Worm (Caenorhabditis elegans) whole organism, L1 larva: ENCODE measurements around the gene C34B4.2.
A peak's percentile ranks its signal among the peaks of the same experiment; 100 is the strongest.

ENCODE experiments used
- C34B4.2 ChIP-seq: sonication (generic microtip); optimal IDR thresholded peaks from 2 replicates; lab custom pipeline; 2017; ENCODE audit warnings: mild to moderate bottlenecking, missing genetic modification characterization, missing compliant biosample characterization
- aha-1 ChIP-seq: fragments of 150-350 bp; optimal IDR thresholded peaks from 2 replicates; lab custom pipeline; 2014; ENCODE audit warnings: missing biosample characterization, missing genetic modification characterization
- alr-1 ChIP-seq: fragments of 200-800 bp; sonication (Bioruptor generic); optimal IDR thresholded peaks from 2 replicates; lab custom pipeline; 2018; ENCODE audit warnings: borderline replicate concordance, mild to moderate bottlenecking, missing genetic modification characterization, missing compliant biosample characterization
- ceh-63 ChIP-seq: fragments of 200-800 bp; sonication (Bioruptor generic); optimal IDR thresholded peaks from 2 replicates; lab custom pipeline; 2018; ENCODE audit warnings: mild to moderate bottlenecking, missing genetic modification characterization, missing compliant biosample characterization
- ceh-8 ChIP-seq: fragments of 200-800 bp; sonication (Bioruptor generic); optimal IDR thresholded peaks from 2 replicates; lab custom pipeline; 2018; ENCODE audit warnings: mild to moderate bottlenecking, missing genetic modification characterization, moderate library complexity, missing compliant biosample characterization
- ceh-82 ChIP-seq, 3 experiments: fragments of 150-350 bp in 1 of 3; sonication (generic microtip) in 2 of 3; optimal IDR thresholded peaks; 2 replicates each; lab custom pipeline; 2014 to 2017; ENCODE audit warnings: missing biosample characterization in 3 of 3, missing genetic modification characterization in 3 of 3
- ceh-88 ChIP-seq: fragments of 200-800 bp; sonication (Bioruptor generic); IDR thresholded peaks from 2 replicates; pipeline ENCODE4 v1.3.6; 2022; ENCODE audit warnings: missing genetic modification characterization, missing compliant biosample characterization
- efl-1 ChIP-seq, 4 experiments: fragments of 150-350 bp; optimal IDR thresholded peaks in 3 of 4; peaks in 1 of 4; 1 replicate in 1 of 4; 2 replicates in 3 of 4; lab custom pipeline; 2014; ENCODE audit warnings: missing biosample characterization in 2 of 4, missing genetic modification characterization in 2 of 4, missing genetic modification reagents in 2 of 4
- efl-3 ChIP-seq: fragments of 200-800 bp; sonication (Bioruptor generic); optimal IDR thresholded peaks from 2 replicates; lab custom pipeline; 2018; ENCODE audit warnings: mild to moderate bottlenecking, missing genetic modification characterization, missing compliant biosample characterization
- egl-13 ChIP-seq: sonication (generic microtip); optimal IDR thresholded peaks from 2 replicates; lab custom pipeline; 2016; ENCODE audit warnings: missing genotype, missing genetic modification reagents, missing genetic modification characterization, missing compliant biosample characterization
- egl-27 ChIP-seq, 2 experiments: fragments of 150-350 bp in 1 of 2; sonication (generic microtip); optimal IDR thresholded peaks; 3 replicates each; lab custom pipeline; 2017 to 2018; ENCODE audit warnings: missing biosample characterization in 2 of 2, missing genetic modification characterization in 2 of 2, missing genetic modification reagents in 2 of 2
- elt-2 ChIP-seq: sonication (generic microtip); optimal IDR thresholded peaks from 2 replicates; lab custom pipeline; 2016; ENCODE audit warnings: missing genetic modification characterization, mild to moderate bottlenecking, inconsistent platforms, missing compliant biosample characterization, missing genetic modification reagents
- fkh-4 ChIP-seq: sonication (generic microtip); optimal IDR thresholded peaks from 2 replicates; lab custom pipeline; 2016; ENCODE audit warnings: missing compliant biosample characterization, missing genetic modification characterization, borderline replicate concordance
- fkh-8 ChIP-seq: sonication (generic microtip); optimal IDR thresholded peaks from 2 replicates; lab custom pipeline; 2016; ENCODE audit warnings: mild to moderate bottlenecking, missing genetic modification characterization, missing compliant biosample characterization
- fos-1 ChIP-seq: fragments of 150-350 bp; optimal IDR thresholded peaks from 2 replicates; lab custom pipeline; 2014; ENCODE audit warnings: missing biosample characterization, missing genetic modification characterization
- hlh-17 ChIP-seq: fragments of 200-800 bp; sonication (Bioruptor generic); optimal IDR thresholded peaks from 2 replicates; lab custom pipeline; 2018; ENCODE audit warnings: missing genetic modification characterization, mild to moderate bottlenecking, missing compliant biosample characterization, moderate library complexity, borderline replicate concordance
- hpl-2 ChIP-seq: fragments of 150-350 bp; optimal IDR thresholded peaks from 2 replicates; lab custom pipeline; 2014; ENCODE audit warnings: missing biosample characterization, missing genetic modification reagents, missing genetic modification characterization
- irx-1 ChIP-seq: sonication (generic microtip); optimal IDR thresholded peaks from 2 replicates; lab custom pipeline; 2016; ENCODE audit warnings: missing genetic modification characterization, missing compliant biosample characterization
- jun-1 ChIP-seq: fragments of 150-350 bp; optimal IDR thresholded peaks from 2 replicates; lab custom pipeline; 2014; ENCODE audit warnings: missing biosample characterization, missing genetic modification reagents, missing genetic modification characterization
- lin-13 ChIP-seq: fragments of 150-350 bp; optimal IDR thresholded peaks from 2 replicates; lab custom pipeline; 2014; ENCODE audit warnings: missing biosample characterization, missing genetic modification reagents, missing genetic modification characterization
- lin-14 ChIP-seq: fragments of 200-800 bp; sonication (Bioruptor generic); optimal IDR thresholded peaks from 2 replicates; lab custom pipeline; 2018; ENCODE audit warnings: mild to moderate bottlenecking, missing genetic modification characterization, moderate library complexity, missing compliant biosample characterization
- lin-15B ChIP-seq: fragments of 150-350 bp; sonication (generic microtip); optimal IDR thresholded peaks from 3 replicates; lab custom pipeline; 2014; ENCODE audit warnings: missing biosample characterization, missing genetic modification characterization
- lin-35 ChIP-seq, 2 experiments: fragments of 150-350 bp; optimal IDR thresholded peaks; 2 replicates each; lab custom pipeline; 2014; ENCODE audit warnings: missing biosample characterization in 2 of 2, missing genetic modification characterization in 2 of 2, missing genetic modification reagents in 2 of 2
- mep-1 ChIP-seq: fragments of 150-350 bp; optimal IDR thresholded peaks from 2 replicates; lab custom pipeline; 2014; ENCODE audit warnings: missing biosample characterization, missing genetic modification characterization
- nhr-19 ChIP-seq: fragments of 200-800 bp; sonication (Bioruptor generic); conservative IDR thresholded peaks from 2 replicates; pipeline ENCODE4 v1.3.6; 2022; ENCODE audit warnings: missing genetic modification characterization, missing compliant biosample characterization
- nhr-20 ChIP-seq: sonication (generic microtip); optimal IDR thresholded peaks from 2 replicates; lab custom pipeline; 2016; ENCODE audit warnings: mild to moderate bottlenecking, missing genetic modification characterization, missing compliant biosample characterization
- nhr-28 ChIP-seq: fragments of 150-350 bp; optimal IDR thresholded peaks from 2 replicates; lab custom pipeline; 2014; ENCODE audit warnings: missing biosample characterization, missing genetic modification characterization
- nhr-47 ChIP-seq: sonication (generic microtip); optimal IDR thresholded peaks from 2 replicates; lab custom pipeline; 2016; ENCODE audit warnings: mild to moderate bottlenecking, missing genetic modification characterization, moderate library complexity, missing compliant biosample characterization
- nhr-71 ChIP-seq: sonication (generic microtip); optimal IDR thresholded peaks from 2 replicates; lab custom pipeline; 2016; ENCODE audit warnings: mild to moderate bottlenecking, missing genetic modification characterization, moderate library complexity, missing compliant biosample characterization
- nhr-77 ChIP-seq: fragments of 150-350 bp; optimal IDR thresholded peaks from 2 replicates; lab custom pipeline; 2014; ENCODE audit warnings: missing biosample characterization, missing genetic modification characterization
- nhr-84 ChIP-seq: sonication (generic microtip); optimal IDR thresholded peaks from 2 replicates; lab custom pipeline; 2017; ENCODE audit warnings: missing biosample characterization, missing genetic modification characterization
- nhr-90 ChIP-seq: sonication (generic microtip); optimal IDR thresholded peaks from 2 replicates; lab custom pipeline; 2016; ENCODE audit warnings: mild to moderate bottlenecking, missing genetic modification characterization, missing compliant biosample characterization; ENCODE audit not compliant: poor library complexity
- rnt-1 ChIP-seq: sonication (generic microtip); optimal IDR thresholded peaks from 2 replicates; lab custom pipeline; 2016; ENCODE audit warnings: mild to moderate bottlenecking, missing genetic modification characterization, moderate library complexity, missing compliant biosample characterization
- skn-1 ChIP-seq: fragments of 150-350 bp; optimal IDR thresholded peaks from 2 replicates; lab custom pipeline; 2014; ENCODE audit warnings: missing biosample characterization, missing genetic modification characterization
- snpc-4 ChIP-seq: fragments of 150-350 bp; optimal IDR thresholded peaks from 2 replicates; lab custom pipeline; 2014; ENCODE audit warnings: missing biosample characterization, missing genetic modification characterization
- sptf-1 ChIP-seq: fragments of 150-350 bp; optimal IDR thresholded peaks from 2 replicates; lab custom pipeline; 2014; ENCODE audit warnings: missing biosample characterization, missing genetic modification characterization
- tlp-1 ChIP-seq: fragments of 150-350 bp; optimal IDR thresholded peaks from 2 replicates; lab custom pipeline; 2014; ENCODE audit warnings: missing biosample characterization, missing genetic modification characterization
- unc-130 ChIP-seq: fragments of 150-350 bp; optimal IDR thresholded peaks from 2 replicates; lab custom pipeline; 2017; ENCODE audit warnings: missing biosample characterization, missing genetic modification characterization, inconsistent platforms
- zag-1 ChIP-seq: fragments of 150-350 bp; optimal IDR thresholded peaks from 2 replicates; lab custom pipeline; 2014; ENCODE audit warnings: missing biosample characterization, missing genetic modification characterization
- ztf-4 ChIP-seq: fragments of 150-350 bp; optimal IDR thresholded peaks from 2 replicates; lab custom pipeline; 2014; ENCODE audit warnings: missing biosample characterization, missing genetic modification characterization

The C34B4.2 gene

ce11 chrV:13043195-13043762, 39.6 kb upstream of the C34B4.2 start, which contains the start of gene lap-2 (continued):
- TF ChIP-seq lin-13 (GFP tag; lab: Kevin White, UChicago) (no peak), egl-27 (tag; optimal IDR thresholded peaks at IDR 0.05; lab: Kevin White, UChicago) (no peak), skn-1 (no peak), nhr-28 (tag; lab: Kevin White, UChicago) (no peak), ceh-82 (tag; optimal IDR thresholded peaks at IDR 0.05; lab: Kevin White, UChicago) (no peak), ceh-63 (GFP tag; lab: Kevin White, UChicago) (no peak), elt-2 (tag; lab: Kevin White, UChicago) (peak; percentile 91), ceh-8 (no peak), ceh-88 (GFP tag; lab: Robert Waterston, UW) (no peak), lin-14 (peak; percentile 41), unc-130 (tag; lab: Kevin White, UChicago) (no peak), snpc-4 (tag; lab: Kevin White, UChicago) (no peak), C34B4.2 (tag; lab: Kevin White, UChicago) (no peak), nhr-47 (tag; lab: Kevin White, UChicago) (no peak), nhr-19 (GFP tag; lab: Robert Waterston, UW) (0 out of 2 replicates have a peak, but pooled peaks have one; percentile 13), nhr-90 (tag; lab: Kevin White, UChicago) (no peak), zag-1 (no peak), hlh-17 (GFP tag; lab: Kevin White, UChicago) (no peak), nhr-20 (tag; lab: Kevin White, UChicago) (peak; percentile 29), lin-15B (tag; lab: Kevin White, UChicago) (no peak), rnt-1 (tag; lab: Kevin White, UChicago) (no peak), hpl-2 (GFP tag; lab: Kevin White, UChicago) (no peak), nhr-71 (tag; lab: Kevin White, UChicago) (peak; percentile 54), sptf-1 (tag; lab: Kevin White, UChicago) (no peak), aha-1 (tag; lab: Kevin White, UChicago) (no peak), fkh-4 (no peak), nhr-77 (tag; lab: Kevin White, UChicago) (no peak), fkh-8 (tag; lab: Kevin White, UChicago) (no peak), egl-13 (no peak), irx-1 (tag; lab: Kevin White, UChicago) (no peak), lin-35 (GFP tag; optimal IDR thresholded peaks at IDR 0.05; lab: Kevin White, UChicago) (peak in 1 of 2 experiments; percentile 39), alr-1 (tag; lab: Kevin White, UChicago) (no peak), nhr-84 (tag; lab: Kevin White, UChicago) (no peak), ztf-4 (tag; lab: Kevin White, UChicago) (no peak), jun-1 (tag; lab: Kevin White, UChicago) (peak; percentile 5), fos-1 (tag; lab: Kevin White, UChicago) (no peak), tlp-1 (no peak), efl-3 (GFP tag; lab: Kevin White, UChicago) (no peak)

- TF ChIP-seq elt-2 (tag; lab: Kevin White, UChicago) (peak; percentile 62), jun-1 (tag; lab: Kevin White, UChicago) (peak; percentile 25), mep-1 (tag; lab: Kevin White, UChicago) (no peak), efl-1 (optimal IDR thresholded peaks at IDR 0.05; lab: Kevin White, UChicago) (no peak), efl-1 (GFP tag; optimal IDR thresholded peaks at IDR 0.05 in 1 of 2; lab: Kevin White, UChicago) (peak in 1 of 2 experiments; percentile 62), lin-35 (GFP tag; optimal IDR thresholded peaks at IDR 0.05; lab: Kevin White, UChicago) (peak in 1 of 2 experiments; percentile 9), alr-1 (tag; lab: Kevin White, UChicago) (no peak)
Observed at ce11 chrV:13043832-13044521, 38.9 kb upstream of the C34B4.2 start.
